Fruit fly (Drosophila melanogaster) whole organism, embryonic: ENCODE data around the gene PIG-C.

Source experiments
- Asciz ChIP-seq: fragments of 200-800 bp; sonication (Bioruptor generic); optimal IDR thresholded peaks from 2 replicates; lab custom pipeline; 2017; ENCODE audit warnings: missing biosample characterization, mild to moderate bottlenecking, missing genetic modification characterization, missing genetic modification reagents
- Bgb ChIP-seq: fragments of 200-800 bp; sonication (Bioruptor generic); IDR thresholded peaks from 2 replicates; pipeline ENCODE4 v1.3.6; 2022; ENCODE audit warnings: missing biosample characterization, missing genetic modification characterization; ENCODE audit not compliant: partially characterized antibody
- CG10274 ChIP-seq: fragments of 200-800 bp; sonication (Bioruptor generic); optimal IDR thresholded peaks from 3 replicates; lab custom pipeline; 2017; ENCODE audit warnings: missing biosample characterization, mild to moderate bottlenecking, missing genetic modification characterization
- CG12219 ChIP-seq: fragments of 200-800 bp; sonication (Bioruptor generic); optimal IDR thresholded peaks from 3 replicates; lab custom pipeline; 2018; ENCODE audit warnings: missing biosample characterization, mild to moderate bottlenecking, missing genetic modification characterization
- CG12659 ChIP-seq: fragments of 200-800 bp; sonication (Bioruptor generic); optimal IDR thresholded peaks from 3 replicates; lab custom pipeline; 2017; ENCODE audit warnings: mild to moderate bottlenecking, missing biosample characterization, missing genetic modification reagents, missing genetic modification characterization
- CG13123 ChIP-seq: fragments of 200-800 bp; sonication (Bioruptor generic); optimal IDR thresholded peaks from 2 replicates; lab custom pipeline; 2016; ENCODE audit warnings: missing biosample characterization, missing genetic modification characterization
- CG1602 ChIP-seq: fragments of 200-800 bp; sonication (Bioruptor generic); optimal IDR thresholded peaks from 3 replicates; lab custom pipeline; 2016; ENCODE audit warnings: missing biosample characterization, missing genetic modification characterization
- CG3065 ChIP-seq: fragments of 200-800 bp; sonication (Bioruptor generic); optimal IDR thresholded peaks from 2 replicates; lab custom pipeline; 2016; ENCODE audit warnings: missing biosample characterization, missing genetic modification characterization
- CG31365 ChIP-seq: fragments of 200-800 bp; sonication (Bioruptor generic); optimal IDR thresholded peaks from 2 replicates; lab custom pipeline; 2018; ENCODE audit warnings: missing biosample characterization, mild to moderate bottlenecking, missing genetic modification characterization
- CG3163 ChIP-seq: fragments of 200-800 bp; sonication (Bioruptor generic); optimal IDR thresholded peaks from 3 replicates; lab custom pipeline; 2016; ENCODE audit warnings: missing biosample characterization, missing genetic modification characterization
- CG4328 ChIP-seq: fragments of 200-800 bp; sonication (Bioruptor generic); optimal IDR thresholded peaks from 3 replicates; lab custom pipeline; 2017; ENCODE audit warnings: missing biosample characterization, missing genetic modification reagents, missing genetic modification characterization
- CG6272 ChIP-seq: fragments of 200-800 bp; sonication (Bioruptor generic); IDR thresholded peaks from 2 replicates; pipeline ENCODE4 v1.3.6; 2022; ENCODE audit warnings: missing biosample characterization, missing genetic modification characterization
- CG6813 ChIP-seq: fragments of 200-800 bp; sonication (Bioruptor generic); optimal IDR thresholded peaks from 2 replicates; lab custom pipeline; 2017; ENCODE audit warnings: missing biosample characterization, missing genetic modification characterization, mild to moderate bottlenecking, moderate library complexity, missing genetic modification reagents
- CG8388 ChIP-seq: fragments of 200-800 bp; sonication (Bioruptor generic); optimal IDR thresholded peaks from 2 replicates; lab custom pipeline; 2019; ENCODE audit warnings: missing biosample characterization, mild to moderate bottlenecking, missing genetic modification characterization, moderate library complexity
- CG9215 ChIP-seq: fragments of 200-800 bp; sonication (Bioruptor generic); IDR thresholded peaks from 2 replicates; pipeline ENCODE4 v1.3.6; 2022; ENCODE audit warnings: missing biosample characterization, missing genetic modification characterization
- D19B ChIP-seq: fragments of 200-800 bp; sonication (Bioruptor generic); optimal IDR thresholded peaks from 2 replicates; lab custom pipeline; 2017; ENCODE audit warnings: missing biosample characterization, mild to moderate bottlenecking, missing genetic modification characterization
- H15 ChIP-seq: fragments of 200-800 bp; sonication (Bioruptor generic); IDR thresholded peaks from 3 replicates; pipeline ENCODE4 v1.3.6; 2022; ENCODE audit warnings: missing biosample characterization, missing genetic modification characterization
- H2.0 ChIP-seq: fragments of 200-800 bp; sonication (Bioruptor generic); IDR thresholded peaks from 2 replicates; pipeline ENCODE4 v1.3.6; 2022; ENCODE audit warnings: missing biosample characterization, missing genetic modification characterization
- HLH3B ChIP-seq: fragments of 200-800 bp; sonication (Bioruptor generic); IDR thresholded peaks from 2 replicates; pipeline ENCODE4 v1.3.6; 2022; ENCODE audit warnings: missing biosample characterization, missing genetic modification characterization
- HLH4C ChIP-seq: fragments of 200-800 bp; sonication (Bioruptor generic); IDR thresholded peaks from 3 replicates; pipeline ENCODE4 v1.3.6; 2022; ENCODE audit warnings: missing biosample characterization, missing genetic modification characterization; ENCODE audit not compliant: partially characterized antibody
- HLH54F ChIP-seq: fragments of 200-800 bp; sonication (Bioruptor generic); optimal IDR thresholded peaks from 3 replicates; lab custom pipeline; 2016; ENCODE audit warnings: missing biosample characterization, missing genetic modification characterization
- Max ChIP-seq: fragments of 200-800 bp; sonication (Bioruptor generic); optimal IDR thresholded peaks from 2 replicates; lab custom pipeline; 2016; ENCODE audit warnings: missing biosample characterization, mild to moderate bottlenecking, missing genetic modification characterization
- Nf-YB ChIP-seq: fragments of 200-800 bp; sonication (Bioruptor generic); optimal IDR thresholded peaks from 3 replicates; lab custom pipeline; 2019; ENCODE audit warnings: missing biosample characterization, mild to moderate bottlenecking, missing genetic modification characterization, moderate library complexity
- Opbp ChIP-seq: fragments of 200-800 bp; sonication (Bioruptor generic); IDR thresholded peaks from 3 replicates; pipeline ENCODE4 v1.3.6; 2022; ENCODE audit warnings: missing biosample characterization, missing genetic modification characterization; ENCODE audit not compliant: partially characterized antibody
- PHDP ChIP-seq: fragments of 200-800 bp; sonication (Bioruptor generic); optimal IDR thresholded peaks from 3 replicates; lab custom pipeline; 2018; ENCODE audit warnings: missing biosample characterization, mild to moderate bottlenecking, missing genetic modification characterization, moderate library complexity
- Poxn ChIP-seq: fragments of 200-800 bp; sonication (Bioruptor generic); IDR thresholded peaks from 2 replicates; pipeline ENCODE4 v1.3.6; 2022; ENCODE audit warnings: missing biosample characterization, missing genetic modification characterization
- Sin3A ChIP-seq: fragments of >200 bp; optimal IDR thresholded peaks from 2 replicates; lab custom pipeline; 2018
- Usf ChIP-seq: fragments of 200-800 bp; sonication (Bioruptor generic); optimal IDR thresholded peaks from 2 replicates; lab custom pipeline; 2017; ENCODE audit warnings: missing genotype, missing biosample characterization, missing genetic modification characterization
- amos ChIP-seq: fragments of 200-800 bp; sonication (Bioruptor generic); IDR thresholded peaks from 2 replicates; pipeline ENCODE4 v1.3.6; 2022; ENCODE audit warnings: missing biosample characterization, missing genetic modification characterization; ENCODE audit not compliant: partially characterized antibody
- aop ChIP-seq: fragments of 200-800 bp; sonication (Bioruptor generic); IDR thresholded peaks from 2 replicates; pipeline ENCODE4 v1.3.6; 2022; ENCODE audit warnings: missing biosample characterization, missing genetic modification characterization
- ato ChIP-seq: fragments of 200-800 bp; sonication (Bioruptor generic); IDR thresholded peaks from 2 replicates; pipeline ENCODE4 v1.3.6; 2022; ENCODE audit warnings: missing biosample characterization, missing genetic modification characterization; ENCODE audit not compliant: partially characterized antibody
- bbx ChIP-seq: fragments of 200-800 bp; sonication (Bioruptor generic); IDR thresholded peaks from 2 replicates; pipeline ENCODE4 v1.3.6; 2022; ENCODE audit warnings: missing biosample characterization, missing genetic modification characterization; ENCODE audit not compliant: partially characterized antibody
- da ChIP-seq: fragments of 200-800 bp; sonication (Bioruptor generic); optimal IDR thresholded peaks from 2 replicates; lab custom pipeline; 2016; ENCODE audit warnings: missing biosample characterization, missing genetic modification characterization
- fu2 ChIP-seq: fragments of 200-800 bp; sonication (Bioruptor generic); optimal IDR thresholded peaks from 2 replicates; lab custom pipeline; 2016; ENCODE audit warnings: missing biosample characterization, missing genetic modification characterization
- gfzf ChIP-seq: fragments of 200-800 bp; sonication (Bioruptor generic); optimal IDR thresholded peaks from 2 replicates; lab custom pipeline; 2016; ENCODE audit warnings: missing biosample characterization, mild to moderate bottlenecking, missing genetic modification characterization, moderate library complexity
- grn ChIP-seq: fragments of 200-800 bp; sonication (Bioruptor generic); optimal IDR thresholded peaks from 3 replicates; lab custom pipeline; 2017; ENCODE audit warnings: missing biosample characterization, missing genetic modification characterization
- h ChIP-seq: fragments of >200 bp; optimal IDR thresholded peaks from 2 replicates; lab custom pipeline; 2017
- hb ChIP-seq: fragments of 200-800 bp; sonication (Bioruptor generic); IDR thresholded peaks from 3 replicates; pipeline ENCODE4 v1.3.6; 2022; ENCODE audit warnings: missing biosample characterization, missing genetic modification characterization; ENCODE audit not compliant: partially characterized antibody
- her ChIP-seq: fragments of 200-800 bp; sonication (Bioruptor generic); optimal IDR thresholded peaks from 2 replicates; lab custom pipeline; 2016; ENCODE audit warnings: missing biosample characterization, missing genetic modification characterization
- inv ChIP-seq: fragments of 200-800 bp; sonication (Bioruptor generic); IDR thresholded peaks from 2 replicates; pipeline ENCODE4 v1.3.6; 2022; ENCODE audit warnings: missing biosample characterization, missing genetic modification characterization; ENCODE audit not compliant: partially characterized antibody
- klu ChIP-seq: fragments of 200-800 bp; sonication (Bioruptor generic); IDR thresholded peaks from 2 replicates; pipeline ENCODE4 v1.3.6; 2022; ENCODE audit warnings: missing biosample characterization, missing genetic modification characterization
- knrl ChIP-seq: fragments of 200-800 bp; sonication (Bioruptor generic); IDR thresholded peaks from 3 replicates; pipeline ENCODE4 v1.3.6; 2022; ENCODE audit warnings: missing biosample characterization, missing genetic modification characterization; ENCODE audit not compliant: partially characterized antibody
- luna ChIP-seq: fragments of 200-800 bp; sonication (Bioruptor generic); optimal IDR thresholded peaks from 2 replicates; lab custom pipeline; 2016; ENCODE audit warnings: missing biosample characterization, missing genetic modification characterization
- mirr ChIP-seq: fragments of 200-800 bp; sonication (Bioruptor generic); optimal IDR thresholded peaks from 3 replicates; lab custom pipeline; 2018; ENCODE audit warnings: missing biosample characterization, mild to moderate bottlenecking, missing genetic modification characterization
- nmo ChIP-seq: fragments of 200-800 bp; sonication (Bioruptor generic); optimal IDR thresholded peaks from 2 replicates; lab custom pipeline; 2018; ENCODE audit warnings: missing biosample characterization, mild to moderate bottlenecking, missing genetic modification characterization, moderate library complexity
- ranshi ChIP-seq: fragments of 200-800 bp; sonication (Bioruptor generic); IDR thresholded peaks from 2 replicates; pipeline ENCODE4 v1.3.6; 2022; ENCODE audit warnings: missing biosample characterization, missing genetic modification characterization
- salm ChIP-seq: fragments of 200-800 bp; sonication (Bioruptor generic); optimal IDR thresholded peaks from 2 replicates; lab custom pipeline; 2018; ENCODE audit warnings: missing biosample characterization, mild to moderate bottlenecking, missing genetic modification characterization
- sisA ChIP-seq: fragments of 200-800 bp; sonication (Bioruptor generic); IDR thresholded peaks from 2 replicates; pipeline ENCODE4 v1.3.6; 2022; ENCODE audit warnings: missing biosample characterization, missing genetic modification characterization
- stwl ChIP-seq: fragments of 200-800 bp; sonication (Bioruptor generic); optimal IDR thresholded peaks from 3 replicates; lab custom pipeline; 2018; ENCODE audit warnings: missing biosample characterization, mild to moderate bottlenecking, missing genetic modification characterization, moderate library complexity
- tna ChIP-seq: fragments of 200-800 bp; sonication (Bioruptor generic); IDR thresholded peaks from 2 replicates; pipeline ENCODE4 v1.3.6; 2022; ENCODE audit warnings: missing biosample characterization, missing genetic modification characterization; ENCODE audit not compliant: partially characterized antibody
- zen ChIP-seq: fragments of 200-800 bp; sonication (Bioruptor generic); optimal IDR thresholded peaks from 3 replicates; lab custom pipeline; 2018; ENCODE audit warnings: missing biosample characterization, mild to moderate bottlenecking, missing genetic modification characterization, moderate library complexity

The PIG-C gene

dm6 chr3L:3334784-3335183, 15.8 kb upstream of the PIG-C start, which contains the start of gene CG14969:
CG14969 (minus strand) TSS chr3L:3334978.
- TF ChIP-seq CG3163 (GFP tag; lab: Kevin White, UChicago) (no peak), HLH3B (GFP tag; lab: Robert Waterston, UW) (no peak), CG3065 (GFP tag; lab: Kevin White, UChicago) (no peak), PHDP (tag; lab: Kevin White, UChicago) (no peak), HLH4C (0 out of 3 replicates have a peak, but pooled peaks have one; percentile 24), Asciz (GFP tag; lab: Kevin White, UChicago) (no peak), fu2 (no peak), Max (no peak), CG1602 (GFP tag; lab: Kevin White, UChicago) (no peak), da (GFP tag; lab: Kevin White, UChicago) (no peak), Sin3A (lab: Kevin White, UChicago) (no peak), HLH54F (GFP tag; lab: Kevin White, UChicago) (peak; percentile 4), luna (GFP tag; lab: Kevin White, UChicago) (no peak), stwl (tag; lab: Kevin White, UChicago) (peak; percentile 50), CG10274 (GFP tag; lab: Kevin White, UChicago) (no peak), hb (no peak), H2.0 (GFP tag; lab: Robert Waterston, UW) (no peak), Poxn (GFP tag; lab: Robert Waterston, UW) (no peak), CG12659 (GFP tag; lab: Kevin White, UChicago) (peak; percentile 37), her (GFP tag; lab: Kevin White, UChicago) (peak; percentile 3), CG31365 (tag; lab: Kevin White, UChicago) (no peak), grn (GFP tag; lab: Kevin White, UChicago) (no peak), CG6813 (GFP tag; lab: Kevin White, UChicago) (no peak), h (no peak), CG6272 (GFP tag; lab: Robert Waterston, UW) (no peak), knrl (GFP tag; lab: Robert Waterston, UW) (peak; percentile 39; the same call in 2 of the 3 replicates), salm (tag; lab: Kevin White, UChicago) (no peak), ato (no peak; the same call in 1 of the 2 replicates), CG13123 (no peak), bbx (GFP tag; lab: Robert Waterston, UW) (peak; percentile 48; the same call in 1 of the 2 replicates), zen (tag; lab: Kevin White, UChicago) (peak; percentile 35), amos (GFP tag; lab: Robert Waterston, UW) (peak; percentile 50; the same call in 1 of the 2 replicates), CG4328 (GFP tag; lab: Kevin White, UChicago) (no peak), aop (GFP tag; lab: Robert Waterston, UW) (no peak), Usf (GFP tag; lab: Kevin White, UChicago) (no peak), nmo (peak; percentile 4), Opbp (GFP tag; lab: Robert Waterston, UW) (peak; percentile 64; the same call in 1 of the 3 replicates), D19B (GFP tag; lab: Kevin White, UChicago) (no peak), CG8388 (no peak), inv (GFP tag; lab: Robert Waterston, UW) (0 out of 2 replicates have a peak, but pooled peaks have one; percentile 12), sisA (no peak), Bgb (GFP tag; lab: Robert Waterston, UW) (peak; percentile 45; the same call in 1 of the 2 replicates), gfzf (GFP tag; lab: Kevin White, UChicago) (peak; percentile 40), klu (GFP tag; lab: Robert Waterston, UW) (no peak), CG12219 (GFP tag; lab: Kevin White, UChicago) (no peak), Nf-YB (GFP tag; lab: Kevin White, UChicago) (no peak), CG9215 (no peak), ranshi (no peak), mirr (GFP tag; lab: Kevin White, UChicago) (no peak), H15 (GFP tag; lab: Robert Waterston, UW) (no peak), tna (GFP tag; lab: Robert Waterston, UW) (no peak; the same call in 1 of the 2 replicates)
